Worm (Caenorhabditis elegans) whole organism, L2 larva: ENCODE results near the gene D1086.2.

Experiments used
- C34F6.9 ChIP-seq: fragments of 150-350 bp; optimal IDR thresholded peaks from 2 replicates; lab custom pipeline; 2014; ENCODE audit warnings: missing biosample characterization, missing genetic modification characterization
- F13H6.1 ChIP-seq: sonication (generic microtip); optimal IDR thresholded peaks from 2 replicates; lab custom pipeline; 2016; ENCODE audit warnings: missing genetic modification characterization, missing compliant biosample characterization
- ama-1 ChIP-seq: fragments of 150-350 bp; optimal IDR thresholded peaks from 2 replicates; lab custom pipeline; 2018; ENCODE audit warnings: inconsistent platforms
- ceh-16 ChIP-seq: fragments of 150-350 bp; optimal IDR thresholded peaks from 2 replicates; lab custom pipeline; 2014; ENCODE audit warnings: missing biosample characterization, missing genetic modification characterization
- ceh-82 ChIP-seq: fragments of 150-350 bp; optimal IDR thresholded peaks from 2 replicates; lab custom pipeline; 2014; ENCODE audit warnings: missing biosample characterization, missing genetic modification characterization
- dmd-4 ChIP-seq: sonication (generic microtip); optimal IDR thresholded peaks from 2 replicates; lab custom pipeline; 2017; ENCODE audit warnings: missing biosample characterization, missing genetic modification characterization
- egl-27 ChIP-seq: sonication (generic microtip); optimal IDR thresholded peaks from 3 replicates; lab custom pipeline; 2017; ENCODE audit warnings: missing biosample characterization, missing genetic modification reagents, missing genetic modification characterization
- elt-3 ChIP-seq: sonication (generic microtip); optimal IDR thresholded peaks from 2 replicates; lab custom pipeline; 2017; ENCODE audit warnings: missing biosample characterization, missing genetic modification characterization
- lin-39 ChIP-seq: fragments of 150-350 bp; optimal IDR thresholded peaks from 2 replicates; lab custom pipeline; 2014; ENCODE audit warnings: missing biosample characterization, missing genetic modification reagents, missing genetic modification characterization
- nhr-237 ChIP-seq: fragments of 150-350 bp; optimal IDR thresholded peaks from 2 replicates; lab custom pipeline; 2014; ENCODE audit warnings: missing biosample characterization, missing genetic modification characterization
- unc-39 ChIP-seq: fragments of 150-350 bp; optimal IDR thresholded peaks from 2 replicates; lab custom pipeline; 2014; ENCODE audit warnings: missing biosample characterization, missing genetic modification characterization
- ztf-1 ChIP-seq: fragments of 200-800 bp; sonication (Bioruptor generic); conservative IDR thresholded peaks from 2 replicates; pipeline ENCODE4 v1.3.6; 2022; ENCODE audit warnings: missing genetic modification characterization, missing compliant biosample characterization
- ztf-4 ChIP-seq: fragments of 150-350 bp; optimal IDR thresholded peaks from 2 replicates; lab custom pipeline; 2014; ENCODE audit warnings: missing biosample characterization, missing genetic modification characterization

DNA sequence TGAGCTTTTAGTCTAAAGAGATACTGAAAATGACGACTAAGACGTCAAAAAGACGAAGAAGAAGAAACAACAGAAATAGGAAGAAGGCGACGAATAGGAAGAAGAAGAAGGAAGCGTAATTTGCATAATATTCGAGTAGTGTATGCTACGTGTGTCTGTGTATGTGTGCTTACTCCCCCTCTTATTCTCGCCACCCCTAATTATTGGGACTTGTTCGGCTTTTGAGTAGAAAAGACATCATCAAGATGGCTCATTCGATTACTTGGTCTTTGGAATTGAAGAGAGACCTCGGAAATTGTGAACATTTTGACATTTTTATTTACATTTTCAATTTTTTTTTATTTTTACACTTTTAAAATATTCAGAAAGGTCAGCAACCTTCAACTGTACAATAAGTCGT is 31.8 kb upstream of the D1086.2 start:
- no peak for TF ChIP-seq ceh-82 (tag; lab: Kevin White, UChicago)
- no peak for TF ChIP-seq F13H6.1
- no peak for TF ChIP-seq egl-27 (tag; lab: Kevin White, UChicago)
- TF ChIP-seq ama-1: no peak
- no peak for TF ChIP-seq ceh-16 (tag; lab: Kevin White, UChicago)
- no peak for TF ChIP-seq lin-39 (tag; lab: Kevin White, UChicago)
- TF ChIP-seq unc-39 (tag; lab: Kevin White, UChicago): no peak
- no peak for TF ChIP-seq ztf-1 (GFP tag; lab: Robert Waterston, UW)
- no peak for TF ChIP-seq dmd-4
- TF ChIP-seq nhr-237: no peak
- TF ChIP-seq C34F6.9: no peak
- no peak for TF ChIP-seq ztf-4
- TF ChIP-seq elt-3 (tag; lab: Kevin White, UChicago): no peak
